Fruit fly (Drosophila melanogaster) whole organism, embryonic: ENCODE measurements around the gene bora.

Experiments used
- Abd-B ChIP-seq: fragments of 200-800 bp; sonication (Bioruptor generic); optimal IDR thresholded peaks from 2 replicates; lab custom pipeline; 2018; ENCODE audit warnings: missing biosample characterization, mild to moderate bottlenecking, missing genetic modification characterization, moderate library complexity
- Asciz ChIP-seq: fragments of 200-800 bp; sonication (Bioruptor generic); optimal IDR thresholded peaks from 2 replicates; lab custom pipeline; 2017; ENCODE audit warnings: missing biosample characterization, mild to moderate bottlenecking, missing genetic modification characterization, missing genetic modification reagents
- Blimp-1 ChIP-seq: fragments of 200-800 bp; sonication (Bioruptor generic); optimal IDR thresholded peaks from 3 replicates; lab custom pipeline; 2018; ENCODE audit warnings: missing biosample characterization, missing genetic modification characterization, mild to moderate bottlenecking, moderate library complexity, missing genetic modification reagents
- CG10267 ChIP-seq: fragments of 200-800 bp; sonication (Bioruptor generic); optimal IDR thresholded peaks from 2 replicates; lab custom pipeline; 2018; ENCODE audit warnings: missing biosample characterization, mild to moderate bottlenecking, missing genetic modification characterization, moderate library complexity
- CG10321 ChIP-seq: fragments of 200-800 bp; sonication (Bioruptor generic); IDR thresholded peaks from 2 replicates; pipeline ENCODE4 v1.3.6; 2022; ENCODE audit warnings: missing biosample characterization, missing genetic modification characterization
- CG12104 ChIP-seq: fragments of 200-800 bp; sonication (Bioruptor generic); optimal IDR thresholded peaks from 3 replicates; lab custom pipeline; 2016; ENCODE audit warnings: missing biosample characterization, missing genetic modification characterization
- CG12659 ChIP-seq: fragments of 200-800 bp; sonication (Bioruptor generic); optimal IDR thresholded peaks from 3 replicates; lab custom pipeline; 2017; ENCODE audit warnings: mild to moderate bottlenecking, missing biosample characterization, missing genetic modification reagents, missing genetic modification characterization
- CG13123 ChIP-seq: fragments of 200-800 bp; sonication (Bioruptor generic); optimal IDR thresholded peaks from 2 replicates; lab custom pipeline; 2016; ENCODE audit warnings: missing biosample characterization, missing genetic modification characterization
- CG15011 ChIP-seq: fragments of 200-800 bp; sonication (Bioruptor generic); optimal IDR thresholded peaks from 3 replicates; lab custom pipeline; 2018; ENCODE audit warnings: missing biosample characterization, mild to moderate bottlenecking, missing genetic modification characterization
- CG15269 ChIP-seq: fragments of 200-800 bp; sonication (Bioruptor generic); optimal IDR thresholded peaks from 2 replicates; lab custom pipeline; 2018; ENCODE audit warnings: missing biosample characterization, mild to moderate bottlenecking, missing genetic modification characterization, moderate library complexity
- CG15479 ChIP-seq: fragments of 200-800 bp; sonication (Bioruptor generic); optimal IDR thresholded peaks from 3 replicates; lab custom pipeline; 2019; ENCODE audit warnings: missing biosample characterization, mild to moderate bottlenecking, missing genetic modification characterization, moderate library complexity
- CG1603 ChIP-seq: fragments of 200-800 bp; sonication (Bioruptor generic); optimal IDR thresholded peaks from 2 replicates; lab custom pipeline; 2019; ENCODE audit warnings: missing biosample characterization, mild to moderate bottlenecking, missing genetic modification characterization, moderate library complexity
- CG1647 ChIP-seq: fragments of 200-800 bp; sonication (Bioruptor generic); optimal IDR thresholded peaks from 3 replicates; lab custom pipeline; 2016; ENCODE audit warnings: missing biosample characterization, missing genetic modification characterization
- CG17359 ChIP-seq: fragments of 200-800 bp; sonication (Bioruptor generic); optimal IDR thresholded peaks from 3 replicates; lab custom pipeline; 2018; ENCODE audit warnings: missing biosample characterization, mild to moderate bottlenecking, missing genetic modification characterization, moderate library complexity
- CG2129 ChIP-seq: fragments of 200-800 bp; sonication (Bioruptor generic); IDR thresholded peaks from 2 replicates; pipeline ENCODE4 v1.3.6; 2022; ENCODE audit warnings: missing biosample characterization, missing genetic modification characterization; ENCODE audit not compliant: partially characterized antibody
- CG2875 ChIP-seq: fragments of 200-800 bp; sonication (Bioruptor generic); optimal IDR thresholded peaks from 2 replicates; lab custom pipeline; 2017; ENCODE audit warnings: missing biosample characterization, mild to moderate bottlenecking, missing genetic modification characterization, missing genetic modification reagents
- CG3407 ChIP-seq: fragments of 200-800 bp; sonication (Bioruptor generic); optimal IDR thresholded peaks from 2 replicates; lab custom pipeline; 2018; ENCODE audit warnings: missing biosample characterization, mild to moderate bottlenecking, missing genetic modification characterization
- CG3847 ChIP-seq: fragments of 200-800 bp; sonication (Bioruptor generic); IDR thresholded peaks from 2 replicates; pipeline ENCODE4 v1.3.6; 2022; ENCODE audit warnings: missing biosample characterization, missing genetic modification characterization
- CG43689 ChIP-seq: fragments of 200-800 bp; sonication (Bioruptor generic); IDR thresholded peaks from 2 replicates; pipeline ENCODE4 v1.3.6; 2022; ENCODE audit warnings: missing biosample characterization, missing genetic modification characterization
- CG4820 ChIP-seq: fragments of 200-800 bp; sonication (Bioruptor generic); optimal IDR thresholded peaks from 3 replicates; lab custom pipeline; 2016; ENCODE audit warnings: missing biosample characterization, missing genetic modification characterization
- CG4854 ChIP-seq: fragments of 200-800 bp; sonication (Bioruptor generic); optimal IDR thresholded peaks from 2 replicates; lab custom pipeline; 2016; ENCODE audit warnings: missing biosample characterization, missing genetic modification characterization, inconsistent platforms
- CG7271 ChIP-seq: fragments of 200-800 bp; sonication (Bioruptor generic); optimal IDR thresholded peaks from 2 replicates; lab custom pipeline; 2018; ENCODE audit warnings: missing biosample characterization, mild to moderate bottlenecking, missing genetic modification characterization, moderate library complexity
- CG9437 ChIP-seq: fragments of 200-800 bp; sonication (Bioruptor generic); optimal IDR thresholded peaks from 2 replicates; lab custom pipeline; 2018; ENCODE audit warnings: missing biosample characterization, mild to moderate bottlenecking, missing genetic modification characterization
- CG9609 ChIP-seq: fragments of 200-800 bp; sonication (Bioruptor generic); optimal IDR thresholded peaks from 3 replicates; lab custom pipeline; 2016; ENCODE audit warnings: missing biosample characterization, missing genetic modification characterization
- ERR ChIP-seq: fragments of 200-800 bp; sonication (Bioruptor generic); optimal IDR thresholded peaks from 2 replicates; lab custom pipeline; 2016; ENCODE audit warnings: missing biosample characterization, missing genetic modification characterization
- Ets65A ChIP-seq: fragments of 200-800 bp; sonication (Bioruptor generic); peaks from one replicate; lab custom pipeline; 2016; ENCODE audit warnings: missing biosample characterization, missing genetic modification characterization
- GATAe ChIP-seq: fragments of 200-800 bp; sonication (Bioruptor generic); conservative IDR thresholded peaks from 2 replicates; pipeline ENCODE4 v1.3.6; 2022; ENCODE audit warnings: missing biosample characterization, missing genetic modification characterization
- MBD-R2 ChIP-seq: fragments of 200-800 bp; sonication (Bioruptor generic); IDR thresholded peaks from 2 replicates; pipeline ENCODE4 v1.3.6; 2022; ENCODE audit warnings: missing biosample characterization, missing genetic modification characterization
- Myb ChIP-seq: fragments of 200-800 bp; sonication (Bioruptor generic); optimal IDR thresholded peaks from 2 replicates; lab custom pipeline; 2016; ENCODE audit warnings: missing biosample characterization, missing genetic modification characterization
- Ptx1 ChIP-seq: fragments of 200-800 bp; sonication (Bioruptor generic); IDR thresholded peaks from 2 replicates; pipeline ENCODE4 v1.3.6; 2022; ENCODE audit warnings: missing biosample characterization, missing genetic modification characterization
- Sox102F ChIP-seq: fragments of 200-800 bp; sonication (Bioruptor generic); optimal IDR thresholded peaks from 2 replicates; lab custom pipeline; 2018; ENCODE audit warnings: missing biosample characterization, mild to moderate bottlenecking, missing genetic modification characterization, moderate library complexity
- Tbp ChIP-seq: fragments of >200 bp; optimal IDR thresholded peaks from 2 replicates; lab custom pipeline; 2018; ENCODE audit warnings: missing biosample characterization, missing genetic modification characterization
- bab2 ChIP-seq: fragments of 200-800 bp; sonication (Bioruptor generic); optimal IDR thresholded peaks from 2 replicates; lab custom pipeline; 2016; ENCODE audit warnings: missing biosample characterization, missing genetic modification characterization
- bigmax ChIP-seq: fragments of 200-800 bp; sonication (Bioruptor generic); optimal IDR thresholded peaks from 2 replicates; lab custom pipeline; 2018; ENCODE audit warnings: missing biosample characterization, mild to moderate bottlenecking, missing genetic modification characterization
- cato ChIP-seq: fragments of 200-800 bp; sonication (Bioruptor generic); optimal IDR thresholded peaks from 2 replicates; lab custom pipeline; 2016; ENCODE audit warnings: missing biosample characterization, missing genetic modification characterization, borderline replicate concordance
- dpn ChIP-seq, 2 experiments: fragments of 200-800 bp; sonication (Bioruptor generic); optimal IDR thresholded peaks; 3 replicates each; lab custom pipeline; 2016; ENCODE audit warnings: missing biosample characterization in 2 of 2, missing genetic modification characterization in 2 of 2
- fd3F ChIP-seq: fragments of 200-800 bp; sonication (Bioruptor generic); optimal IDR thresholded peaks from 2 replicates; lab custom pipeline; 2018; ENCODE audit warnings: missing biosample characterization, mild to moderate bottlenecking, missing genetic modification characterization, moderate library complexity
- fd64A ChIP-seq: fragments of 200-800 bp; sonication (Bioruptor generic); optimal IDR thresholded peaks from 3 replicates; lab custom pipeline; 2018; ENCODE audit warnings: missing biosample characterization, mild to moderate bottlenecking, missing genetic modification characterization
- grau ChIP-seq: fragments of 200-800 bp; optimal IDR thresholded peaks from 3 replicates; lab custom pipeline; 2019; ENCODE audit warnings: missing biosample characterization, mild to moderate bottlenecking, missing genetic modification characterization, moderate library complexity
- hbn ChIP-seq: fragments of 200-800 bp; sonication (Bioruptor generic); IDR thresholded peaks from 2 replicates; pipeline ENCODE4 v1.3.6; 2022; ENCODE audit warnings: missing biosample characterization, missing genetic modification characterization; ENCODE audit not compliant: partially characterized antibody
- hkb ChIP-seq, 2 experiments: fragments of 200-800 bp in 1 of 2; fragments of >200 bp in 1 of 2; sonication (Bioruptor generic) in 1 of 2; IDR thresholded peaks in 1 of 2; optimal IDR thresholded peaks in 1 of 2; 2 replicates each; pipeline versions ENCODE4 v1.3.6 to Lab custom; 2017 to 2022; ENCODE audit warnings: missing biosample characterization in 1 of 2, missing genetic modification characterization in 1 of 2
- klu ChIP-seq: fragments of 200-800 bp; sonication (Bioruptor generic); IDR thresholded peaks from 2 replicates; pipeline ENCODE4 v1.3.6; 2022; ENCODE audit warnings: missing biosample characterization, missing genetic modification characterization
- org-1 ChIP-seq: fragments of 200-800 bp; sonication (Bioruptor generic); optimal IDR thresholded peaks from 2 replicates; lab custom pipeline; 2017; ENCODE audit warnings: missing biosample characterization, missing genetic modification characterization
- p53 ChIP-seq: fragments of 200-800 bp; sonication (Bioruptor generic); optimal IDR thresholded peaks from 2 replicates; lab custom pipeline; 2016; ENCODE audit warnings: missing biosample characterization, missing genetic modification characterization
- sens ChIP-seq: fragments of 200-800 bp; sonication (Bioruptor generic); peaks from one replicate; lab custom pipeline; 2016; ENCODE audit warnings: missing biosample characterization, missing genetic modification characterization
- seq ChIP-seq: fragments of 200-800 bp; sonication (Bioruptor generic); IDR thresholded peaks from 2 replicates; pipeline ENCODE4 v1.3.6; 2022; ENCODE audit warnings: missing biosample characterization, missing genetic modification characterization
- sima ChIP-seq: fragments of 200-800 bp; sonication (Bioruptor generic); optimal IDR thresholded peaks from 2 replicates; lab custom pipeline; 2016; ENCODE audit warnings: missing biosample characterization, missing genetic modification characterization
- so ChIP-seq: fragments of 200-800 bp; sonication (Bioruptor generic); IDR thresholded peaks from 3 replicates; pipeline ENCODE4 v1.3.6; 2022; ENCODE audit warnings: missing biosample characterization, missing genetic modification characterization
- sqz ChIP-seq: fragments of 200-800 bp; sonication (Bioruptor generic); optimal IDR thresholded peaks from 3 replicates; lab custom pipeline; 2018; ENCODE audit warnings: missing biosample characterization, mild to moderate bottlenecking, missing genetic modification characterization
- tgo ChIP-seq: fragments of 200-800 bp; sonication (Bioruptor generic); IDR thresholded peaks from 3 replicates; pipeline ENCODE4 v1.3.6; 2022; ENCODE audit warnings: missing biosample characterization, missing genetic modification characterization
- vfl ChIP-seq: fragments of 200-800 bp; sonication (Bioruptor generic); optimal IDR thresholded peaks from 2 replicates; lab custom pipeline; 2016; ENCODE audit warnings: missing biosample characterization, missing genetic modification characterization
- yki ChIP-seq: fragments of >200 bp; optimal IDR thresholded peaks from 3 replicates; lab custom pipeline; 2018

Gene bora

DNA sequence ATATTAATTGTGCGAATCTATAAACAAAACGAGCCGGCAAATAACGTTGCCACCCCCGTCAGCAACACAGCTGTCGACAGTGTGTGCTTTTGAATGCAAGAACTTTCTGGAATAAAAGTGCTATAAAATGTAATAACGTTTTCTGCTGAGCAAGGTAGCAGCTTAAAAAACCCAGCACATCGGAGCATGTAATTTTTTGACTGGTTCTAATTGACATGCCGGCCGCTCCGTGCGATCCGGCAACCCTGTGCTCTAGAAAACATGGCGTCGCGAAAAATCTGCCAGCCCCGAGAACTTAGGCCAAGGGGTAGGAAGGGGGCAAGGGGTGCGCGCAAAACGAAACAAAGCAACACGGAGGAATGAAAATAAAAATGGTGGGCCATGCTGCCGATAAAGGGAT, 49.7 kb downstream of the bora start (continued):
- TF ChIP-seq GATAe (GFP tag; lab: Robert Waterston, UW) (no peak), CG17359 (tag; lab: Kevin White, UChicago) (no peak), CG1647 (GFP tag; lab: Kevin White, UChicago) (no peak), so (no peak), cato (GFP tag; lab: Kevin White, UChicago) (no peak), bigmax (GFP tag; lab: Kevin White, UChicago) (peak; percentile 64), CG3407 (GFP tag; lab: Kevin White, UChicago) (no peak), CG1603 (tag; lab: Kevin White, UChicago) (peak; percentile 63), sqz (no peak), CG15011 (no peak), hbn (GFP tag; lab: Robert Waterston, UW) (no peak; the same call in 1 of the 2 replicates), fd3F (no peak), yki (lab: Kevin White, UChicago) (no peak), tgo (GFP tag; lab: Robert Waterston, UW) (no peak), Myb (peak; percentile 40), CG15479 (no peak), CG2129 (GFP tag; lab: Robert Waterston, UW) (no peak), Sox102F (no peak), CG9437 (GFP tag; lab: Kevin White, UChicago) (no peak), bab2 (GFP tag; lab: Kevin White, UChicago) (no peak), CG12104 (GFP tag; lab: Kevin White, UChicago) (no peak), Blimp-1 (no peak), sens (GFP tag; lab: Kevin White, UChicago) (peak; percentile 86), org-1 (GFP tag; lab: Kevin White, UChicago) (no peak), sima (GFP tag; lab: Kevin White, UChicago) (no peak), CG7271 (tag; lab: Kevin White, UChicago) (no peak), Tbp (no peak), CG9609 (GFP tag; lab: Kevin White, UChicago) (no peak), hkb (optimal IDR thresholded peaks at IDR 0.05; lab: Kevin White, UChicago) (no peak), hkb (GFP tag; IDR thresholded peaks at IDR 0.05; lab: Robert Waterston, UW) (no peak), MBD-R2 (GFP tag; lab: Robert Waterston, UW) (peak; percentile 54; the same call in 1 of the 2 replicates), ERR (no peak), vfl (peak; percentile 1), Ets65A (GFP tag; lab: Kevin White, UChicago) (no peak), Ptx1 (GFP tag; lab: Robert Waterston, UW) (no peak), CG43689 (no peak), Asciz (GFP tag; lab: Kevin White, UChicago) (no peak), CG4854 (no peak), CG12659 (GFP tag; lab: Kevin White, UChicago) (peak; percentile 49), CG2875 (GFP tag; lab: Kevin White, UChicago) (no peak), p53 (GFP tag; lab: Kevin White, UChicago) (no peak), grau (tag; lab: Kevin White, UChicago) (peak; percentile 28), dpn (GFP tag; optimal IDR thresholded peaks at IDR 0.05; lab: Kevin White, UChicago) (peak in 1 of 2 experiments; percentile 29), CG4820 (GFP tag; lab: Kevin White, UChicago) (no peak), fd64A (GFP tag; lab: Kevin White, UChicago) (no peak), CG13123 (GFP tag; lab: Kevin White, UChicago) (no peak), klu (no peak), CG15269 (no peak), CG10267 (tag; lab: Kevin White, UChicago) (peak; percentile 18), CG3847 (GFP tag; lab: Robert Waterston, UW) (peak; percentile 61), seq (GFP tag; lab: Robert Waterston, UW) (no peak; the same call in 1 of the 2 replicates), CG10321 (GFP tag; lab: Robert Waterston, UW) (no peak), Abd-B (no peak)
